Worm (Caenorhabditis elegans) whole organism, L3 larva: ENCODE results near the gene F47B8.5.

Experiments used
- ama-1 ChIP-seq: fragments of 150-350 bp; optimal IDR thresholded peaks from 2 replicates; lab custom pipeline; 2018
- ceh-16 ChIP-seq: sonication (generic microtip); optimal IDR thresholded peaks from 2 replicates; lab custom pipeline; 2017; ENCODE audit warnings: missing biosample characterization, missing genetic modification characterization
- ceh-82 ChIP-seq: fragments of 150-350 bp; optimal IDR thresholded peaks from 2 replicates; lab custom pipeline; 2014; ENCODE audit warnings: missing biosample characterization, missing genetic modification characterization
- ceh-9 ChIP-seq: sonication (generic microtip); optimal IDR thresholded peaks from 2 replicates; lab custom pipeline; 2018; ENCODE audit warnings: missing biosample characterization, missing genetic modification characterization
- egl-27 ChIP-seq: sonication (generic microtip); optimal IDR thresholded peaks from 4 replicates; lab custom pipeline; 2017; ENCODE audit warnings: missing biosample characterization, missing genetic modification reagents, missing genetic modification characterization
- egl-5 ChIP-seq: fragments of 150-350 bp; optimal IDR thresholded peaks from 2 replicates; lab custom pipeline; 2017; ENCODE audit warnings: missing biosample characterization, missing genetic modification reagents, missing genetic modification characterization, inconsistent platforms
- elt-2 ChIP-seq: sonication (generic microtip); optimal IDR thresholded peaks from 2 replicates; lab custom pipeline; 2016; ENCODE audit warnings: missing genetic modification reagents, mild to moderate bottlenecking, missing genetic modification characterization, missing compliant biosample characterization
- eor-1 ChIP-seq, 2 experiments: fragments of 150-350 bp; optimal IDR thresholded peaks; 2 replicates each; lab custom pipeline; 2014 to 2018; ENCODE audit warnings: missing biosample characterization in 2 of 2, missing genetic modification characterization in 2 of 2
- fkh-10 ChIP-seq: sonication (generic microtip); optimal IDR thresholded peaks from 2 replicates; lab custom pipeline; 2017; ENCODE audit warnings: missing biosample characterization, missing genetic modification reagents, missing genetic modification characterization
- fkh-2 ChIP-seq: fragments of 150-350 bp; optimal IDR thresholded peaks from 2 replicates; lab custom pipeline; 2014; ENCODE audit warnings: missing biosample characterization, missing genetic modification reagents, missing genetic modification characterization
- hmg-11 ChIP-seq: sonication (generic microtip); optimal IDR thresholded peaks from 2 replicates; lab custom pipeline; 2016; ENCODE audit warnings: missing genetic modification characterization, missing compliant biosample characterization
- lin-15B ChIP-seq: fragments of 150-350 bp; optimal IDR thresholded peaks from 2 replicates; lab custom pipeline; 2014; ENCODE audit warnings: missing biosample characterization, missing genetic modification characterization
- lin-39 ChIP-seq: fragments of 150-350 bp; optimal IDR thresholded peaks from 2 replicates; lab custom pipeline; 2018; ENCODE audit warnings: missing biosample characterization, missing genetic modification reagents, missing genetic modification characterization
- mdl-1 ChIP-seq: fragments of 150-350 bp; optimal IDR thresholded peaks from 2 replicates; lab custom pipeline; 2014; ENCODE audit warnings: missing biosample characterization, missing genetic modification characterization
- mml-1 ChIP-seq: fragments of 150-350 bp; sonication (generic microtip); optimal IDR thresholded peaks from 3 replicates; lab custom pipeline; 2014; ENCODE audit warnings: missing biosample characterization, missing genetic modification characterization
- nfya-1 ChIP-seq: sonication (generic microtip); optimal IDR thresholded peaks from 2 replicates; lab custom pipeline; 2017; ENCODE audit warnings: missing genetic modification characterization, mild to moderate bottlenecking, missing compliant biosample characterization, antibody characterized with exemption, moderate library complexity; ENCODE audit not compliant: insufficient read depth
- nhr-11 ChIP-seq: fragments of 150-350 bp; optimal IDR thresholded peaks from 2 replicates; lab custom pipeline; 2014; ENCODE audit warnings: missing biosample characterization, missing genetic modification characterization
- nhr-23 ChIP-seq: fragments of 150-350 bp; optimal IDR thresholded peaks from 2 replicates; lab custom pipeline; 2014; ENCODE audit warnings: missing biosample characterization, missing genetic modification reagents, missing genetic modification characterization
- nhr-237 ChIP-seq: fragments of 150-350 bp; optimal IDR thresholded peaks from 2 replicates; lab custom pipeline; 2014; ENCODE audit warnings: missing biosample characterization, missing genetic modification characterization
- nhr-25 ChIP-seq: sonication (generic microtip); optimal IDR thresholded peaks from 2 replicates; lab custom pipeline; 2017; ENCODE audit warnings: missing biosample characterization, missing genetic modification characterization
- nhr-43 ChIP-seq: sonication (generic microtip); optimal IDR thresholded peaks from 2 replicates; lab custom pipeline; 2016; ENCODE audit warnings: mild to moderate bottlenecking, missing genetic modification characterization, missing compliant biosample characterization; ENCODE audit not compliant: poor library complexity, severe bottlenecking
- nhr-77 ChIP-seq: fragments of 150-350 bp; optimal IDR thresholded peaks from 2 replicates; lab custom pipeline; 2014; ENCODE audit warnings: missing biosample characterization, missing genetic modification characterization
- pha-4 ChIP-seq: fragments of 150-350 bp; optimal IDR thresholded peaks from 2 replicates; lab custom pipeline; 2014; ENCODE audit warnings: missing biosample characterization, missing genetic modification reagents, missing genetic modification characterization
- pqm-1 ChIP-seq: fragments of 150-350 bp; optimal IDR thresholded peaks from 2 replicates; lab custom pipeline; 2017; ENCODE audit warnings: missing biosample characterization, missing genetic modification characterization, inconsistent platforms
- sea-2 ChIP-seq: fragments of 150-350 bp; sonication (generic microtip); optimal IDR thresholded peaks from 4 replicates; lab custom pipeline; 2014; ENCODE audit warnings: missing biosample characterization, missing genetic modification reagents, missing genetic modification characterization
- skn-1 ChIP-seq: fragments of 150-350 bp; optimal IDR thresholded peaks from 2 replicates; lab custom pipeline; 2014; ENCODE audit warnings: missing biosample characterization, missing genetic modification characterization
- snpc-4 ChIP-seq: fragments of 150-350 bp; optimal IDR thresholded peaks from 2 replicates; lab custom pipeline; 2014; ENCODE audit warnings: missing biosample characterization, missing genetic modification characterization
- tbx-2 ChIP-seq: sonication (generic microtip); optimal IDR thresholded peaks from 2 replicates; lab custom pipeline; 2016; ENCODE audit warnings: mild to moderate bottlenecking, missing genetic modification characterization, missing compliant biosample characterization
- unc-39 ChIP-seq: sonication (generic microtip); optimal IDR thresholded peaks from 4 replicates; lab custom pipeline; 2017; ENCODE audit warnings: missing biosample characterization, missing genetic modification characterization
- unc-62 ChIP-seq: fragments of 150-350 bp; sonication (generic microtip); optimal IDR thresholded peaks from 4 replicates; lab custom pipeline; 2014; ENCODE audit warnings: missing biosample characterization, missing genetic modification reagents, missing genetic modification characterization
- ztf-4 ChIP-seq: fragments of 150-350 bp; optimal IDR thresholded peaks from 2 replicates; lab custom pipeline; 2014; ENCODE audit warnings: missing biosample characterization, missing genetic modification characterization

F47B8.5 gene

ce11 chrV:14331477-14331876, 3.8 kb upstream of the F47B8.5 start, which contains the start of gene F47B8.8:
Gene F47B8.8 (plus strand): TSS chrV:14331733.
- TF ChIP-seq mml-1 (no peak), nhr-25 (tag; lab: Kevin White, UChicago) (peak; percentile 4)

- no peak for TF ChIP-seq ceh-9 (tag; lab: Kevin White, UChicago)
- no peak for TF ChIP-seq elt-2 (tag; lab: Kevin White, UChicago)
- no peak for TF ChIP-seq fkh-2 (tag; lab: Kevin White, UChicago)
- TF ChIP-seq mml-1: no peak
- TF ChIP-seq tbx-2 (tag; lab: Kevin White, UChicago): no peak
Observed at ce11 chrV:14328806-14329205, 1.1 kb upstream of the F47B8.5 start, which contains the start of gene pepm-1. Gene pepm-1 (plus strand): TSS chrV:14329106.

ce11 chrV:14324502-14325467, 2.9 kb downstream of the F47B8.5 start, which contains the start of the genes F47B8.4 and F47B8.18:
Gene F47B8.4 (minus strand): TSS chrV:14324673.
Gene F47B8.18 (minus strand): TSS chrV:14325464.
- TF ChIP-seq fkh-10 (GFP tag; lab: Kevin White, UChicago) (no peak), ceh-9 (tag; lab: Kevin White, UChicago) (no peak), egl-5 (tag; lab: Kevin White, UChicago) (no peak), egl-27 (tag; lab: Kevin White, UChicago) (no peak), lin-39 (tag; lab: Kevin White, UChicago) (no peak), pha-4 (peak; percentile 90), pqm-1 (tag; lab: Kevin White, UChicago) (peak; percentile 59), nhr-43 (tag; lab: Kevin White, UChicago) (no peak), ceh-16 (no peak), mdl-1 (tag; lab: Kevin White, UChicago) (no peak), unc-62 (GFP tag; lab: Kevin White, UChicago) (no peak), sea-2 (GFP tag; lab: Kevin White, UChicago) (no peak), elt-2 (tag; lab: Kevin White, UChicago) (peak; percentile 69)

- peak; percentile 69 for TF ChIP-seq nfya-1 (tag; lab: Kevin White, UChicago)
- TF ChIP-seq eor-1 (tag; optimal IDR thresholded peaks at IDR 0.05; lab: Kevin White, UChicago): no peak
- peak; percentile 5 for TF ChIP-seq ama-1
- TF ChIP-seq skn-1 (tag; lab: Kevin White, UChicago): peak; percentile 14
- TF ChIP-seq fkh-10 (GFP tag; lab: Kevin White, UChicago): no peak
- peak; percentile 15 for TF ChIP-seq lin-15B (tag; lab: Kevin White, UChicago)
- TF ChIP-seq hmg-11 (tag; lab: Kevin White, UChicago): peak; percentile 43
- TF ChIP-seq unc-39 (tag; lab: Kevin White, UChicago): no peak
- TF ChIP-seq nhr-237 (tag; lab: Kevin White, UChicago): no peak
- peak; percentile 45 for TF ChIP-seq nhr-25 (tag; lab: Kevin White, UChicago)
- no peak for TF ChIP-seq nhr-77 (tag; lab: Kevin White, UChicago)
- TF ChIP-seq egl-5 (tag; lab: Kevin White, UChicago): peak; percentile 27
- no peak for TF ChIP-seq fkh-2 (tag; lab: Kevin White, UChicago)
- TF ChIP-seq pha-4: peak; percentile 63
- TF ChIP-seq egl-27 (tag; lab: Kevin White, UChicago): no peak
- TF ChIP-seq snpc-4: peak; percentile 17
- TF ChIP-seq nhr-11 (tag; lab: Kevin White, UChicago): no peak
- TF ChIP-seq ztf-4 (tag; lab: Kevin White, UChicago): no peak
- TF ChIP-seq ceh-82 (tag; lab: Kevin White, UChicago): no peak
- TF ChIP-seq nhr-23: peak; percentile 6
Observed at ce11 chrV:14322743-14323142, 4.9 kb downstream of the F47B8.5 start, which contains the start of gene F47B8.3. Gene F47B8.3 (minus strand): TSS chrV:14323003.
